Fruit fly (Drosophila melanogaster) whole organism, embryonic: ENCODE results near the gene CG8861.

ENCODE experiments used
- Atf3 ChIP-seq: fragments of 200-800 bp; sonication (Bioruptor generic); optimal IDR thresholded peaks from 3 replicates; lab custom pipeline; 2016; ENCODE audit warnings: missing biosample characterization, missing genetic modification characterization
- CG10654 ChIP-seq: fragments of 200-800 bp; sonication (Bioruptor generic); optimal IDR thresholded peaks from 2 replicates; lab custom pipeline; 2016; ENCODE audit warnings: missing biosample characterization, missing genetic modification characterization
- CG11504 ChIP-seq: fragments of 200-800 bp; sonication (Bioruptor generic); optimal IDR thresholded peaks from 3 replicates; lab custom pipeline; 2019; ENCODE audit warnings: missing biosample characterization, mild to moderate bottlenecking, missing genetic modification characterization, moderate library complexity
- CG11560 ChIP-seq: fragments of 200-800 bp; sonication (Bioruptor generic); IDR thresholded peaks from 3 replicates; pipeline ENCODE4 v1.3.6; 2022; ENCODE audit warnings: missing biosample characterization, missing genetic modification characterization
- CG12299 ChIP-seq: fragments of 200-800 bp; sonication (Bioruptor generic); optimal IDR thresholded peaks from 2 replicates; lab custom pipeline; 2018; ENCODE audit warnings: missing biosample characterization, mild to moderate bottlenecking, missing genetic modification characterization
- CG13287 ChIP-seq: fragments of 200-800 bp; sonication (Bioruptor generic); IDR thresholded peaks from 2 replicates; pipeline ENCODE4 v1.3.6; 2022; ENCODE audit warnings: missing biosample characterization, missing genetic modification characterization; ENCODE audit not compliant: partially characterized antibody
- CG14014 ChIP-seq: fragments of 200-800 bp; sonication (Bioruptor generic); IDR thresholded peaks from 2 replicates; pipeline ENCODE4 v1.3.6; 2022; ENCODE audit warnings: missing biosample characterization, missing genetic modification characterization
- CG14441 ChIP-seq: fragments of 200-800 bp; sonication (Bioruptor generic); IDR thresholded peaks from 2 replicates; pipeline ENCODE4 v1.3.6; 2022; ENCODE audit warnings: missing biosample characterization, missing genetic modification characterization
- CG15073 ChIP-seq: fragments of 200-800 bp; sonication (Bioruptor generic); optimal IDR thresholded peaks from 2 replicates; lab custom pipeline; 2016; ENCODE audit warnings: missing biosample characterization, missing genetic modification characterization
- CG16813 ChIP-seq: fragments of 200-800 bp; sonication (Bioruptor generic); IDR thresholded peaks from 3 replicates; pipeline ENCODE4 v1.3.6; 2022; ENCODE audit warnings: missing biosample characterization, missing genetic modification characterization; ENCODE audit not compliant: partially characterized antibody
- CG17385 ChIP-seq: fragments of 200-800 bp; sonication (Bioruptor generic); optimal IDR thresholded peaks from 3 replicates; lab custom pipeline; 2018; ENCODE audit warnings: missing biosample characterization, mild to moderate bottlenecking, missing genetic modification characterization
- CG18764 ChIP-seq: fragments of 200-800 bp; sonication (Bioruptor generic); optimal IDR thresholded peaks from 3 replicates; lab custom pipeline; 2016; ENCODE audit warnings: missing biosample characterization, missing genetic modification characterization
- CG3281 ChIP-seq: fragments of 200-800 bp; sonication (Bioruptor generic); optimal IDR thresholded peaks from 3 replicates; lab custom pipeline; 2017; ENCODE audit warnings: missing biosample characterization, mild to moderate bottlenecking, missing genetic modification characterization
- CG42726 ChIP-seq: fragments of 200-800 bp; sonication (Bioruptor generic); IDR thresholded peaks from 2 replicates; pipeline ENCODE4 v1.3.6; 2022; ENCODE audit warnings: missing biosample characterization, missing genetic modification characterization; ENCODE audit not compliant: partially characterized antibody
- CG4404 ChIP-seq: fragments of 200-800 bp; sonication (Bioruptor generic); IDR thresholded peaks from 2 replicates; pipeline ENCODE4 v1.3.6; 2022; ENCODE audit warnings: missing biosample characterization, missing genetic modification characterization
- CG6254 ChIP-seq: fragments of 200-800 bp; sonication (Bioruptor generic); optimal IDR thresholded peaks from 3 replicates; lab custom pipeline; 2017; ENCODE audit warnings: mild to moderate bottlenecking, missing biosample characterization, missing genetic modification reagents, missing genetic modification characterization
- CG7357 ChIP-seq: fragments of 200-800 bp; sonication (Bioruptor generic); IDR thresholded peaks from 3 replicates; pipeline ENCODE4 v1.3.6; 2022; ENCODE audit warnings: missing biosample characterization, missing genetic modification characterization
- CG8765 ChIP-seq: fragments of 200-800 bp; sonication (Bioruptor generic); IDR thresholded peaks from 2 replicates; pipeline ENCODE4 v1.3.6; 2022; ENCODE audit warnings: missing biosample characterization, missing genetic modification characterization
- D ChIP-seq, 2 experiments: fragments of 200-800 bp in 1 of 2; fragments of >200 bp in 1 of 2; sonication (Bioruptor generic) in 1 of 2; optimal IDR thresholded peaks; 2 replicates in 1 of 2; 3 replicates in 1 of 2; lab custom pipeline; 2017; ENCODE audit warnings: mild to moderate bottlenecking in 1 of 2, missing biosample characterization in 1 of 2, missing genetic modification characterization in 1 of 2, missing genetic modification reagents in 1 of 2
- Deaf1 ChIP-seq: fragments of 200-800 bp; optimal IDR thresholded peaks from 3 replicates; lab custom pipeline; 2019; ENCODE audit warnings: missing biosample characterization, mild to moderate bottlenecking, missing genetic modification characterization, moderate library complexity
- Doc3 ChIP-seq: fragments of 200-800 bp; sonication (Bioruptor generic); IDR thresholded peaks from 3 replicates; pipeline ENCODE4 v1.3.6; 2022; ENCODE audit warnings: missing biosample characterization, missing genetic modification characterization; ENCODE audit not compliant: partially characterized antibody
- Eip74EF ChIP-seq, 2 experiments: fragments of 200-800 bp in 1 of 2; fragments of >200 bp in 1 of 2; sonication (Bioruptor generic) in 1 of 2; optimal IDR thresholded peaks; 2 replicates each; lab custom pipeline; 2017 to 2019; ENCODE audit warnings: missing biosample characterization in 2 of 2, missing genetic modification characterization in 2 of 2, mild to moderate bottlenecking in 1 of 2, moderate library complexity in 1 of 2
- HHEX ChIP-seq: fragments of 200-800 bp; sonication (Bioruptor generic); optimal IDR thresholded peaks from 3 replicates; lab custom pipeline; 2017; ENCODE audit warnings: missing biosample characterization, mild to moderate bottlenecking, missing genetic modification characterization, missing genetic modification reagents
- Lim3 ChIP-seq: fragments of 200-800 bp; sonication (Bioruptor generic); IDR thresholded peaks from 2 replicates; pipeline ENCODE4 v1.3.6; 2022; ENCODE audit warnings: missing biosample characterization, missing genetic modification characterization
- Sox100B ChIP-seq: fragments of 200-800 bp; sonication (Bioruptor generic); optimal IDR thresholded peaks from 3 replicates; lab custom pipeline; 2018; ENCODE audit warnings: missing biosample characterization, mild to moderate bottlenecking, missing genetic modification characterization
- Sry-δ ChIP-seq: fragments of 200-800 bp; sonication (Bioruptor generic); optimal IDR thresholded peaks from 2 replicates; lab custom pipeline; 2016; ENCODE audit warnings: missing biosample characterization, missing genetic modification characterization
- amos ChIP-seq: fragments of 200-800 bp; sonication (Bioruptor generic); IDR thresholded peaks from 2 replicates; pipeline ENCODE4 v1.3.6; 2022; ENCODE audit warnings: missing biosample characterization, missing genetic modification characterization; ENCODE audit not compliant: partially characterized antibody
- ase ChIP-seq: fragments of 200-800 bp; sonication (Bioruptor generic); IDR thresholded peaks from 3 replicates; pipeline ENCODE4 v1.3.6; 2022; ENCODE audit warnings: missing biosample characterization, missing genetic modification characterization
- crc ChIP-seq: fragments of 200-800 bp; sonication (Bioruptor generic); optimal IDR thresholded peaks from 2 replicates; lab custom pipeline; 2016; ENCODE audit warnings: missing biosample characterization, missing genetic modification characterization
- danr ChIP-seq: fragments of 200-800 bp; sonication (Bioruptor generic); IDR thresholded peaks from 2 replicates; pipeline ENCODE4 v1.3.6; 2022; ENCODE audit warnings: missing biosample characterization, missing genetic modification characterization
- jumu ChIP-seq: fragments of 200-800 bp; sonication (Bioruptor generic); optimal IDR thresholded peaks from 3 replicates; lab custom pipeline; 2016; ENCODE audit warnings: missing biosample characterization, missing genetic modification characterization
- klu ChIP-seq: fragments of 200-800 bp; sonication (Bioruptor generic); IDR thresholded peaks from 2 replicates; pipeline ENCODE4 v1.3.6; 2022; ENCODE audit warnings: missing biosample characterization, missing genetic modification characterization
- lilli ChIP-seq: fragments of 200-800 bp; sonication (Bioruptor generic); optimal IDR thresholded peaks from 3 replicates; lab custom pipeline; 2016; ENCODE audit warnings: missing biosample characterization, missing genetic modification characterization
- lola ChIP-seq, 3 experiments: fragments of >200 bp in 2 of 3; fragments of 200-800 bp in 1 of 3; sonication (Bioruptor generic) in 1 of 3; optimal IDR thresholded peaks; 2 replicates each; lab custom pipeline; 2017 to 2019; ENCODE audit warnings: missing biosample characterization in 3 of 3, missing genetic modification characterization in 3 of 3, mild to moderate bottlenecking in 1 of 3, moderate library complexity in 1 of 3
- odd ChIP-seq: fragments of 200-800 bp; sonication (Bioruptor generic); optimal IDR thresholded peaks from 2 replicates; lab custom pipeline; 2017; ENCODE audit warnings: missing biosample characterization, mild to moderate bottlenecking, missing genetic modification characterization
- pnt ChIP-seq: fragments of 200-800 bp; sonication (Bioruptor generic); optimal IDR thresholded peaks from 3 replicates; lab custom pipeline; 2016; ENCODE audit warnings: missing biosample characterization, missing genetic modification characterization
- pros ChIP-seq: fragments of 200-800 bp; sonication (Bioruptor generic); optimal IDR thresholded peaks from 3 replicates; lab custom pipeline; 2019; ENCODE audit warnings: missing biosample characterization, mild to moderate bottlenecking, missing genetic modification characterization, moderate library complexity
- psq ChIP-seq: fragments of 200-800 bp; sonication (Bioruptor generic); optimal IDR thresholded peaks from 2 replicates; lab custom pipeline; 2017; ENCODE audit warnings: missing biosample characterization, missing genetic modification characterization
- rib ChIP-seq: fragments of 200-800 bp; sonication (Bioruptor generic); IDR thresholded peaks from 2 replicates; pipeline ENCODE4 v1.3.6; 2022; ENCODE audit warnings: missing biosample characterization, missing genetic modification characterization
- sim ChIP-seq: fragments of 200-800 bp; sonication (Bioruptor generic); IDR thresholded peaks from 2 replicates; pipeline ENCODE4 v1.3.6; 2022; ENCODE audit warnings: missing biosample characterization, missing genetic modification characterization
- trh ChIP-seq: fragments of 200-800 bp; sonication (Bioruptor generic); optimal IDR thresholded peaks from 2 replicates; lab custom pipeline; 2016; ENCODE audit warnings: missing biosample characterization, missing genetic modification characterization
- unc-4 ChIP-seq: fragments of 200-800 bp; sonication (Bioruptor generic); IDR thresholded peaks from 2 replicates; pipeline ENCODE4 v1.3.6; 2022; ENCODE audit warnings: missing biosample characterization, missing genetic modification characterization; ENCODE audit not compliant: partially characterized antibody
- zen ChIP-seq: fragments of 200-800 bp; sonication (Bioruptor generic); optimal IDR thresholded peaks from 3 replicates; lab custom pipeline; 2018; ENCODE audit warnings: missing biosample characterization, mild to moderate bottlenecking, missing genetic modification characterization, moderate library complexity
- zfh1 ChIP-seq: fragments of 200-800 bp; sonication (Bioruptor generic); IDR thresholded peaks from 3 replicates; pipeline ENCODE4 v1.3.6; 2022; ENCODE audit warnings: missing biosample characterization, missing genetic modification characterization

The CG8861 gene

DNA sequence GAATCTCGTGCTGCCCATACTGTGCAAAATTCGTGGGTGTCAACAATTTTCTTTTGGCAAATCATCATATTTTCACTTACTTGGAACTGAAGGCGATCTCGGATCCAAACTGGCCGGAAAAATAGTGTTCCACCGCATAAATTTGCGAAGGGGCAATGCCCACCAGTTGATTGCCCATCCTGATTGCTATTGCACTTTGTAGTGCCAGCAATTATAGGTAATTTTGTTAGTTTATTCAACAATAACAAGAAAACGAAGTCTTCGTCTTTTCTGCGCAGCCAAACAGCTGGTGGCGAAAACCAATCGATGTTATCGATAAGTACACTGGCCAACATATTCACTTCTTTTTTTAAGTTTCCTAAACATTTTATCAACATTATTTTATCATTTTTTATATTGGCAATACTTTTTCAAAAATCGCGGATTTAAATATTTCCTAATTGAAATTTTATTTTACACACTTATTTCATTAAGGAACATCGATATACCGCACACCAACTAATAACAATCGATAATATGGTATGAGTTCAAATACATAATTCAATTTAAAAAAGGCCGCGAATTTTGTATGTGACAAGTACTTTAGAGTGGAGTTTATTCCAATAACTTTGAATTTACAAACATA lies 82.6 kb downstream of the CG8861 start, which contains the start of gene Vps15 (continued):
- TF ChIP-seq CG17385 (peak; percentile 61), CG11560 (tag; lab: Robert Waterston, UW) (no peak), ase (GFP tag; lab: Robert Waterston, UW) (peak; percentile 52; the same call in 1 of the 3 replicates), odd (GFP tag; lab: Kevin White, UChicago) (peak; percentile 17), jumu (GFP tag; lab: Kevin White, UChicago) (peak; percentile 33), Lim3 (no peak), HHEX (GFP tag; lab: Kevin White, UChicago) (peak; percentile 58), CG15073 (no peak), CG10654 (peak; percentile 57), Deaf1 (tag; lab: Kevin White, UChicago) (peak; percentile 66), CG3281 (GFP tag; lab: Kevin White, UChicago) (peak; percentile 72), CG8765 (GFP tag; lab: Robert Waterston, UW) (no peak), CG6254 (peak; percentile 4), trh (no peak), CG13287 (GFP tag; lab: Robert Waterston, UW) (peak; percentile 97), Atf3 (GFP tag; lab: Kevin White, UChicago) (peak; percentile 5), CG11504 (peak; percentile 82), rib (GFP tag; lab: Robert Waterston, UW) (no peak), D (optimal IDR thresholded peaks at IDR 0.05; lab: Kevin White, UChicago) (no peak), D (GFP tag; optimal IDR thresholded peaks at IDR 0.05; lab: Kevin White, UChicago) (peak; percentile 26), pnt (peak; percentile 33), CG4404 (GFP tag; lab: Robert Waterston, UW) (peak; percentile 43; the same call in 1 of the 2 replicates), Sry-δ (GFP tag; lab: Kevin White, UChicago) (peak; percentile 78), danr (GFP tag; lab: Robert Waterston, UW) (no peak), CG18764 (GFP tag; lab: Kevin White, UChicago) (peak; percentile 62), unc-4 (peak; percentile 92), Doc3 (peak; percentile 93), Eip74EF (GFP tag; optimal IDR thresholded peaks at IDR 0.05; lab: Kevin White, UChicago) (peak in 1 of 2 experiments; percentile 59), Sox100B (GFP tag; lab: Kevin White, UChicago) (peak; percentile 58), CG12299 (tag; lab: Kevin White, UChicago) (peak; percentile 77), zfh1 (GFP tag; lab: Robert Waterston, UW) (peak; percentile 81), crc (peak; percentile 36), sim (GFP tag; lab: Robert Waterston, UW) (no peak), amos (GFP tag; lab: Robert Waterston, UW) (peak; percentile 74; the same call in 1 of the 2 replicates), CG14014 (GFP tag; lab: Robert Waterston, UW) (peak; percentile 84), lilli (peak; percentile 82), pros (GFP tag; lab: Kevin White, UChicago) (no peak), psq (GFP tag; lab: Kevin White, UChicago) (peak; percentile 15), klu (peak; percentile 50; the same call in 1 of the 2 replicates), lola (GFP tag; optimal IDR thresholded peaks at IDR 0.05; lab: Kevin White, UChicago) (peak in 1 of 3 experiments; percentile 77), CG7357 (GFP tag; lab: Robert Waterston, UW) (0 out of 3 replicates have a peak, but pooled peaks have one; percentile 18), zen (tag; lab: Kevin White, UChicago) (peak; percentile 78), CG42726 (GFP tag; lab: Robert Waterston, UW) (no peak), CG14441 (GFP tag; lab: Robert Waterston, UW) (peak; percentile 44), CG16813 (peak; percentile 82)
